Fruit fly (Drosophila melanogaster) whole organism, prepupa: ENCODE measurements around the gene CG45067.
A peak's percentile ranks its signal among the peaks of the same experiment; 100 is the strongest.

Experiments
- Blimp-1 ChIP-seq: fragments of 200-800 bp; sonication (Bioruptor generic); optimal IDR thresholded peaks from 3 replicates; lab custom pipeline; 2017; ENCODE audit warnings: missing biosample characterization, missing genetic modification characterization, mild to moderate bottlenecking, moderate library complexity, missing genetic modification reagents
- CG11294 ChIP-seq: fragments of 200-800 bp; sonication (Bioruptor generic); IDR thresholded peaks from 2 replicates; pipeline ENCODE4 v1.3.6; 2022; ENCODE audit warnings: missing biosample characterization, missing genetic modification characterization
- CG11762 ChIP-seq: fragments of 200-800 bp; sonication (Bioruptor generic); optimal IDR thresholded peaks from 3 replicates; lab custom pipeline; 2016; ENCODE audit warnings: missing biosample characterization, missing genetic modification characterization; ENCODE audit not compliant: insufficient read depth
- CG11902 ChIP-seq: fragments of 200-800 bp; sonication (Bioruptor generic); optimal IDR thresholded peaks from 3 replicates; lab custom pipeline; 2016; ENCODE audit warnings: missing biosample characterization, missing genetic modification characterization
- CG15336 ChIP-seq: fragments of 200-800 bp; sonication (Bioruptor generic); IDR thresholded peaks from 2 replicates; pipeline ENCODE4 v1.3.6; 2022; ENCODE audit warnings: missing biosample characterization, missing genetic modification characterization
- CG1621 ChIP-seq: fragments of 200-800 bp; sonication (Bioruptor generic); optimal IDR thresholded peaks from 3 replicates; lab custom pipeline; 2018; ENCODE audit warnings: missing biosample characterization, mild to moderate bottlenecking, missing genetic modification characterization
- CG16779 ChIP-seq: fragments of 200-800 bp; sonication (Bioruptor generic); optimal IDR thresholded peaks from 3 replicates; lab custom pipeline; 2017; ENCODE audit warnings: missing biosample characterization, mild to moderate bottlenecking, missing genetic modification characterization
- CG3032 ChIP-seq: fragments of 200-800 bp; optimal IDR thresholded peaks from 2 replicates; lab custom pipeline; 2019; ENCODE audit warnings: missing biosample characterization, mild to moderate bottlenecking, missing genetic modification characterization, moderate library complexity
- CG31627 ChIP-seq: fragments of 200-800 bp; sonication (Bioruptor generic); optimal IDR thresholded peaks from 3 replicates; lab custom pipeline; 2016; ENCODE audit warnings: missing biosample characterization, missing genetic modification characterization
- CG32006 ChIP-seq: fragments of 200-800 bp; sonication (Bioruptor generic); optimal IDR thresholded peaks from 3 replicates; lab custom pipeline; 2017; ENCODE audit warnings: missing biosample characterization, mild to moderate bottlenecking, missing genetic modification characterization
- CG3919 ChIP-seq: fragments of 200-800 bp; sonication (Bioruptor generic); optimal IDR thresholded peaks from 3 replicates; lab custom pipeline; 2016; ENCODE audit warnings: missing biosample characterization, missing genetic modification characterization
- CG4318 ChIP-seq: fragments of 200-800 bp; sonication (Bioruptor generic); optimal IDR thresholded peaks from 3 replicates; lab custom pipeline; 2017; ENCODE audit warnings: missing biosample characterization, mild to moderate bottlenecking, missing genetic modification characterization
- CG6163 ChIP-seq: fragments of 200-800 bp; sonication (Bioruptor generic); IDR thresholded peaks from 3 replicates; pipeline ENCODE4 v1.3.6; 2022; ENCODE audit warnings: missing biosample characterization, missing genetic modification characterization
- CG6792 ChIP-seq: fragments of 200-800 bp; sonication (Bioruptor generic); optimal IDR thresholded peaks from 3 replicates; lab custom pipeline; 2016; ENCODE audit warnings: missing biosample characterization, missing genetic modification characterization
- CG6854 ChIP-seq: fragments of 200-800 bp; sonication (Bioruptor generic); optimal IDR thresholded peaks from 2 replicates; lab custom pipeline; 2017; ENCODE audit warnings: missing biosample characterization, mild to moderate bottlenecking, missing genetic modification characterization
- CG7368 ChIP-seq: fragments of 200-800 bp; sonication (Bioruptor generic); optimal IDR thresholded peaks from 3 replicates; lab custom pipeline; 2016; ENCODE audit warnings: missing biosample characterization, missing genetic modification characterization
- CG8119 ChIP-seq: fragments of 200-800 bp; sonication (Bioruptor generic); IDR thresholded peaks from 3 replicates; pipeline ENCODE4 v1.3.6; 2022; ENCODE audit warnings: missing biosample characterization, missing genetic modification characterization
- CG8319 ChIP-seq: fragments of 200-800 bp; sonication (Bioruptor generic); optimal IDR thresholded peaks from 3 replicates; lab custom pipeline; 2016; ENCODE audit warnings: missing biosample characterization, missing genetic modification characterization
- Eip78C ChIP-seq: fragments of 200-800 bp; sonication (Bioruptor generic); peaks from one replicate; lab custom pipeline; 2016; ENCODE audit warnings: missing biosample characterization, missing genetic modification characterization
- Ets96B ChIP-seq: fragments of 200-800 bp; optimal IDR thresholded peaks from 2 replicates; lab custom pipeline; 2019; ENCODE audit warnings: missing biosample characterization, mild to moderate bottlenecking, missing genetic modification characterization, moderate library complexity
- Gug ChIP-seq: fragments of 200-800 bp; sonication (Bioruptor generic); IDR thresholded peaks from 2 replicates; pipeline ENCODE4 v1.3.6; 2022; ENCODE audit warnings: missing biosample characterization, missing genetic modification characterization
- Hr38 ChIP-seq: sonication (Bioruptor generic); optimal IDR thresholded peaks from 2 replicates; lab custom pipeline; 2016; ENCODE audit warnings: missing biosample characterization, missing genetic modification characterization
- Hr39 ChIP-seq: fragments of 200-800 bp; sonication (Bioruptor generic); optimal IDR thresholded peaks from 2 replicates; lab custom pipeline; 2016; ENCODE audit warnings: missing biosample characterization, missing genetic modification characterization
- Hr4 ChIP-seq: fragments of 200-800 bp; sonication (Bioruptor generic); optimal IDR thresholded peaks from 3 replicates; lab custom pipeline; 2016; ENCODE audit warnings: missing biosample characterization, missing genetic modification characterization
- Met ChIP-seq: fragments of 200-800 bp; sonication (Bioruptor generic); optimal IDR thresholded peaks from 3 replicates; lab custom pipeline; 2016; ENCODE audit warnings: missing biosample characterization, missing genetic modification characterization
- OdsH ChIP-seq: fragments of 200-800 bp; sonication (Bioruptor generic); optimal IDR thresholded peaks from 3 replicates; lab custom pipeline; 2016; ENCODE audit warnings: missing biosample characterization, missing genetic modification characterization
- Sox102F ChIP-seq: fragments of 200-800 bp; sonication (Bioruptor generic); optimal IDR thresholded peaks from 2 replicates; lab custom pipeline; 2016; ENCODE audit warnings: missing biosample characterization, mild to moderate bottlenecking, missing genetic modification characterization
- Sox14 ChIP-seq: fragments of 200-800 bp; sonication (Bioruptor generic); optimal IDR thresholded peaks from 3 replicates; lab custom pipeline; 2016; ENCODE audit warnings: missing biosample characterization, missing genetic modification characterization
- Sox15 ChIP-seq: fragments of 200-800 bp; sonication (Bioruptor generic); optimal IDR thresholded peaks from 3 replicates; lab custom pipeline; 2016; ENCODE audit warnings: missing biosample characterization, missing genetic modification characterization
- acj6 ChIP-seq: fragments of 200-800 bp; sonication (Bioruptor generic); optimal IDR thresholded peaks from 3 replicates; lab custom pipeline; 2016; ENCODE audit warnings: missing biosample characterization, missing genetic modification characterization
- cyc ChIP-seq: fragments of 200-800 bp; sonication (Bioruptor generic); optimal IDR thresholded peaks from 3 replicates; lab custom pipeline; 2016; ENCODE audit warnings: missing biosample characterization, missing genetic modification characterization
- dsx ChIP-seq: fragments of 200-800 bp; optimal IDR thresholded peaks from 3 replicates; lab custom pipeline; 2019; ENCODE audit warnings: missing biosample characterization, mild to moderate bottlenecking, missing genetic modification characterization, moderate library complexity; ENCODE audit not compliant: poor library complexity, severe bottlenecking
- fd59A ChIP-seq: fragments of 200-800 bp; sonication (Bioruptor generic); optimal IDR thresholded peaks from 2 replicates; lab custom pipeline; 2017; ENCODE audit warnings: missing biosample characterization, mild to moderate bottlenecking, missing genetic modification characterization, missing genetic modification reagents
- fd85E ChIP-seq: fragments of 200-800 bp; sonication (Bioruptor generic); optimal IDR thresholded peaks from 3 replicates; lab custom pipeline; 2016; ENCODE audit warnings: missing biosample characterization, missing genetic modification characterization
- fkh ChIP-seq: fragments of 200-800 bp; sonication (Bioruptor generic); optimal IDR thresholded peaks from 3 replicates; lab custom pipeline; 2017; ENCODE audit warnings: missing biosample characterization, mild to moderate bottlenecking, missing genetic modification characterization, moderate library complexity
- lz ChIP-seq: fragments of 200-800 bp; sonication (Bioruptor generic); optimal IDR thresholded peaks from 3 replicates; lab custom pipeline; 2016; ENCODE audit warnings: missing biosample characterization, missing genetic modification characterization
- net ChIP-seq: fragments of 200-800 bp; sonication (Bioruptor generic); optimal IDR thresholded peaks from 3 replicates; lab custom pipeline; 2016; ENCODE audit warnings: missing biosample characterization, missing genetic modification characterization
- pdm3 ChIP-seq: fragments of 200-800 bp; sonication (Bioruptor generic); optimal IDR thresholded peaks from 3 replicates; lab custom pipeline; 2016; ENCODE audit warnings: missing biosample characterization, missing genetic modification characterization
- salr ChIP-seq, 2 experiments: fragments of 200-800 bp; sonication (Bioruptor generic); optimal IDR thresholded peaks; 3 replicates each; lab custom pipeline; 2016 to 2018; ENCODE audit warnings: missing biosample characterization in 2 of 2, missing genetic modification characterization in 2 of 2, mild to moderate bottlenecking in 1 of 2
- ss ChIP-seq, 2 experiments: fragments of 200-800 bp; sonication (Bioruptor generic); optimal IDR thresholded peaks; 2 replicates in 1 of 2; 3 replicates in 1 of 2; lab custom pipeline; 2017 to 2018; ENCODE audit warnings: mild to moderate bottlenecking in 2 of 2, missing biosample characterization in 2 of 2, missing genetic modification characterization in 2 of 2, moderate library complexity in 1 of 2
- svp ChIP-seq: fragments of 200-800 bp; sonication (Bioruptor generic); peaks from one replicate; lab custom pipeline; 2016; ENCODE audit warnings: missing biosample characterization, missing genetic modification characterization
- topi ChIP-seq: fragments of 200-800 bp; sonication (Bioruptor generic); optimal IDR thresholded peaks from 3 replicates; lab custom pipeline; 2016; ENCODE audit warnings: missing biosample characterization, missing genetic modification characterization
- vri ChIP-seq: fragments of 200-800 bp; sonication (Bioruptor generic); optimal IDR thresholded peaks from 3 replicates; lab custom pipeline; 2016; ENCODE audit warnings: missing biosample characterization, mild to moderate bottlenecking, missing genetic modification characterization

The CG45067 gene

dm6 chr3L:3150376-3150775, 36.1 kb upstream of the CG45067 start:
- TF ChIP-seq CG3032 (tag; lab: Kevin White, UChicago) (no peak), CG31627 (GFP tag; lab: Kevin White, UChicago) (no peak), CG4318 (no peak), CG32006 (GFP tag; lab: Kevin White, UChicago) (no peak)

dm6 chr3L:3149060-3149872, 35.0 kb upstream of the CG45067 start:
- peak; percentile 50 for TF ChIP-seq CG15336 (GFP tag; lab: Robert Waterston, UW)
- TF ChIP-seq CG8119, result peak; percentile 41; the same call in 1 of the 3 replicates
- TF ChIP-seq CG6163 (GFP tag; lab: Robert Waterston, UW), result peak; percentile 10; the same call in 1 of the 3 replicates
- peak; percentile 19 for TF ChIP-seq CG16779 (tag; lab: Kevin White, UChicago)
- TF ChIP-seq lz (GFP tag; lab: Kevin White, UChicago), result no peak
- TF ChIP-seq vri (GFP tag; lab: Kevin White, UChicago), result peak; percentile 99
- no peak for TF ChIP-seq topi (GFP tag; lab: Kevin White, UChicago)
- peak; percentile 88 for TF ChIP-seq svp
- TF ChIP-seq ss (GFP tag; optimal IDR thresholded peaks at IDR 0.05; lab: Kevin White, UChicago), result peak in 1 of 2 experiments; percentile 27

dm6 chr3L:3148125-3149059, 34.1 kb upstream of the CG45067 start, which contains the start of the genes Usp5 and BtbVII:
Gene Usp5 (minus strand): TSS chr3L:3148358.
Gene BtbVII (plus strand): TSS chr3L:3148646.
- peak; percentile 60 for TF ChIP-seq Sox14 (GFP tag; lab: Kevin White, UChicago)
- peak; percentile 70 for TF ChIP-seq acj6 (GFP tag; lab: Kevin White, UChicago)
- TF ChIP-seq Hr39 (GFP tag; lab: Kevin White, UChicago), result no peak
- no peak for TF ChIP-seq CG7368 (GFP tag; lab: Kevin White, UChicago)
- TF ChIP-seq cyc (GFP tag; lab: Kevin White, UChicago), result peak; percentile 31
- TF ChIP-seq salr (GFP tag; optimal IDR thresholded peaks at IDR 0.05; lab: Kevin White, UChicago), result peak in 1 of 2 experiments; percentile 12
- peak; percentile 19 for TF ChIP-seq vri (GFP tag; lab: Kevin White, UChicago)
- peak; percentile 91 for TF ChIP-seq Eip78C (GFP tag; lab: Kevin White, UChicago)
- peak; percentile 49 for TF ChIP-seq topi (GFP tag; lab: Kevin White, UChicago)
- peak; percentile 48 for TF ChIP-seq CG6792 (GFP tag; lab: Kevin White, UChicago)
- no peak for TF ChIP-seq Blimp-1 (GFP tag; lab: Kevin White, UChicago)
- TF ChIP-seq CG8319 (GFP tag; lab: Kevin White, UChicago), result no peak
- no peak for TF ChIP-seq CG11902
- peak; percentile 43 for TF ChIP-seq CG3919 (GFP tag; lab: Kevin White, UChicago)
- peak; percentile 51 for TF ChIP-seq net (GFP tag; lab: Kevin White, UChicago)
- peak; percentile 18 for TF ChIP-seq CG1621 (tag; lab: Kevin White, UChicago)
- TF ChIP-seq Sox15, result peak; percentile 6
- TF ChIP-seq fd85E (GFP tag; lab: Kevin White, UChicago), result no peak
- no peak for TF ChIP-seq CG4318
- TF ChIP-seq CG11762 (GFP tag; lab: Kevin White, UChicago), result no peak
- TF ChIP-seq Gug (GFP tag; lab: Robert Waterston, UW), result peak; percentile 53
- TF ChIP-seq pdm3 (GFP tag; lab: Kevin White, UChicago), result no peak
- TF ChIP-seq CG32006 (GFP tag; lab: Kevin White, UChicago), result peak; percentile 29
- TF ChIP-seq Met (GFP tag; lab: Kevin White, UChicago), result peak; percentile 68
- TF ChIP-seq CG8119, result peak; percentile 36; the same call in 1 of the 3 replicates
- peak; percentile 94 for TF ChIP-seq fkh (GFP tag; lab: Kevin White, UChicago)
- peak; percentile 20 for TF ChIP-seq fd59A (GFP tag; lab: Kevin White, UChicago)
- no peak for TF ChIP-seq Sox102F (GFP tag; lab: Kevin White, UChicago)
- TF ChIP-seq CG11294 (GFP tag; lab: Robert Waterston, UW), result no peak; the same call in 1 of the 2 replicates
- peak; percentile 79 for TF ChIP-seq lz (GFP tag; lab: Kevin White, UChicago)
- TF ChIP-seq CG6854, result no peak
- no peak for TF ChIP-seq OdsH
- TF ChIP-seq Hr38 (GFP tag; lab: Kevin White, UChicago), result no peak
- peak; percentile 17 for TF ChIP-seq CG16779 (tag; lab: Kevin White, UChicago)
- TF ChIP-seq dsx, result peak; percentile 17
- TF ChIP-seq Ets96B, result peak; percentile 31
- no peak for TF ChIP-seq Hr4
